Worm (Caenorhabditis elegans) whole organism, L2 larva: ENCODE measurements around the gene spcs-2.

ENCODE experiments used
- C34F6.9 ChIP-seq: fragments of 150-350 bp; optimal IDR thresholded peaks from 2 replicates; lab custom pipeline; 2014; ENCODE audit warnings: missing biosample characterization, missing genetic modification characterization
- F13H6.1 ChIP-seq: sonication (generic microtip); optimal IDR thresholded peaks from 2 replicates; lab custom pipeline; 2016; ENCODE audit warnings: missing genetic modification characterization, missing compliant biosample characterization
- R02D3.7 ChIP-seq: fragments of 150-350 bp; optimal IDR thresholded peaks from 2 replicates; lab custom pipeline; 2014; ENCODE audit warnings: missing biosample characterization, missing genetic modification characterization
- Y55F3AM.14 ChIP-seq: fragments of 200-800 bp; sonication (Bioruptor generic); optimal IDR thresholded peaks from 2 replicates; lab custom pipeline; 2018; ENCODE audit warnings: mild to moderate bottlenecking, missing genetic modification characterization, missing compliant biosample characterization
- ZK546.5 ChIP-seq: sonication (generic microtip); optimal IDR thresholded peaks from 2 replicates; lab custom pipeline; 2017; ENCODE audit warnings: missing biosample characterization, missing genetic modification characterization
- ama-1 ChIP-seq: fragments of 150-350 bp; optimal IDR thresholded peaks from 2 replicates; lab custom pipeline; 2018; ENCODE audit warnings: inconsistent platforms
- blmp-1 ChIP-seq: sonication (generic microtip); optimal IDR thresholded peaks from 2 replicates; lab custom pipeline; 2017; ENCODE audit warnings: missing genetic modification characterization, mild to moderate bottlenecking, missing compliant biosample characterization, antibody characterized with exemption, moderate library complexity; ENCODE audit not compliant: insufficient read depth
- ceh-16 ChIP-seq: fragments of 150-350 bp; optimal IDR thresholded peaks from 2 replicates; lab custom pipeline; 2014; ENCODE audit warnings: missing biosample characterization, missing genetic modification characterization
- ceh-82 ChIP-seq: fragments of 150-350 bp; optimal IDR thresholded peaks from 2 replicates; lab custom pipeline; 2014; ENCODE audit warnings: missing biosample characterization, missing genetic modification characterization
- crh-2 ChIP-seq: sonication (generic microtip); optimal IDR thresholded peaks from 2 replicates; lab custom pipeline; 2017; ENCODE audit warnings: missing biosample characterization, missing genetic modification characterization
- dmd-4 ChIP-seq: sonication (generic microtip); optimal IDR thresholded peaks from 2 replicates; lab custom pipeline; 2017; ENCODE audit warnings: missing biosample characterization, missing genetic modification characterization
- egl-27 ChIP-seq: sonication (generic microtip); optimal IDR thresholded peaks from 3 replicates; lab custom pipeline; 2017; ENCODE audit warnings: missing biosample characterization, missing genetic modification reagents, missing genetic modification characterization
- elt-3 ChIP-seq: sonication (generic microtip); optimal IDR thresholded peaks from 2 replicates; lab custom pipeline; 2017; ENCODE audit warnings: missing biosample characterization, missing genetic modification characterization
- fos-1 ChIP-seq: fragments of 150-350 bp; optimal IDR thresholded peaks from 2 replicates; lab custom pipeline; 2014; ENCODE audit warnings: missing biosample characterization, missing genetic modification characterization
- lin-11 ChIP-seq: fragments of 150-350 bp; sonication (generic microtip); optimal IDR thresholded peaks from 2 replicates; lab custom pipeline; 2014; ENCODE audit warnings: missing biosample characterization, missing genetic modification characterization, inconsistent platforms, mixed read lengths
- lin-39 ChIP-seq: fragments of 150-350 bp; optimal IDR thresholded peaks from 2 replicates; lab custom pipeline; 2014; ENCODE audit warnings: missing biosample characterization, missing genetic modification reagents, missing genetic modification characterization
- lsy-2 ChIP-seq, 2 experiments: fragments of 150-350 bp in 1 of 2; sonication (generic microtip) in 1 of 2; optimal IDR thresholded peaks; 2 replicates each; lab custom pipeline; 2014 to 2017; ENCODE audit warnings: missing biosample characterization in 2 of 2, missing genetic modification characterization in 2 of 2
- mab-5 ChIP-seq: fragments of 150-350 bp; optimal IDR thresholded peaks from 2 replicates; lab custom pipeline; 2014; ENCODE audit warnings: missing biosample characterization, missing genetic modification characterization
- nhr-10 ChIP-seq: sonication (generic microtip); optimal IDR thresholded peaks from 2 replicates; lab custom pipeline; 2017; ENCODE audit warnings: missing biosample characterization, missing genetic modification characterization
- nhr-11 ChIP-seq: fragments of 150-350 bp; optimal IDR thresholded peaks from 2 replicates; lab custom pipeline; 2014; ENCODE audit warnings: missing biosample characterization, missing genetic modification characterization
- nhr-12 ChIP-seq: fragments of 150-350 bp; optimal IDR thresholded peaks from 2 replicates; lab custom pipeline; 2014; ENCODE audit warnings: missing biosample characterization, missing genetic modification characterization
- nhr-21 ChIP-seq: fragments of 150-350 bp; optimal IDR thresholded peaks from 2 replicates; lab custom pipeline; 2014; ENCODE audit warnings: missing biosample characterization, missing genetic modification characterization
- nhr-23 ChIP-seq: fragments of 150-350 bp; optimal IDR thresholded peaks from 2 replicates; lab custom pipeline; 2014; ENCODE audit warnings: missing biosample characterization, missing genetic modification reagents, missing genetic modification characterization
- nhr-6 ChIP-seq: fragments of 150-350 bp; optimal IDR thresholded peaks from 2 replicates; lab custom pipeline; 2014; ENCODE audit warnings: missing biosample characterization, missing genetic modification characterization
- peb-1 ChIP-seq: fragments of 150-350 bp; optimal IDR thresholded peaks from 2 replicates; lab custom pipeline; 2014; ENCODE audit warnings: missing biosample characterization, missing genetic modification characterization
- skn-1 ChIP-seq: sonication (generic microtip); optimal IDR thresholded peaks from 2 replicates; lab custom pipeline; 2017; ENCODE audit warnings: missing biosample characterization, missing genetic modification characterization
- sma-3 ChIP-seq: sonication (generic microtip); optimal IDR thresholded peaks from 2 replicates; lab custom pipeline; 2016; ENCODE audit warnings: missing genetic modification reagents, missing genetic modification characterization, missing compliant biosample characterization
- sma-9 ChIP-seq, 2 experiments: fragments of 150-350 bp in 1 of 2; sonication (generic microtip) in 1 of 2; optimal IDR thresholded peaks; 2 replicates each; lab custom pipeline; 2014 to 2016; ENCODE audit warnings: missing genetic modification characterization in 2 of 2, mild to moderate bottlenecking in 1 of 2, missing biosample characterization in 1 of 2, missing compliant biosample characterization in 1 of 2, missing genetic modification reagents in 1 of 2, moderate library complexity in 1 of 2
- snpc-4 ChIP-seq: fragments of 150-350 bp; optimal IDR thresholded peaks from 2 replicates; lab custom pipeline; 2014; ENCODE audit warnings: missing biosample characterization, missing genetic modification characterization
- unc-39 ChIP-seq: fragments of 150-350 bp; optimal IDR thresholded peaks from 2 replicates; lab custom pipeline; 2014; ENCODE audit warnings: missing biosample characterization, missing genetic modification characterization
- unc-55 ChIP-seq: fragments of 150-350 bp; sonication (generic microtip); optimal IDR thresholded peaks from 3 replicates; lab custom pipeline; 2014; ENCODE audit warnings: missing biosample characterization, missing genetic modification reagents, missing genetic modification characterization
- unc-62 ChIP-seq: fragments of 150-350 bp; optimal IDR thresholded peaks from 2 replicates; lab custom pipeline; 2014; ENCODE audit warnings: missing biosample characterization, missing genetic modification reagents, missing genetic modification characterization
- zag-1 ChIP-seq: fragments of 150-350 bp; optimal IDR thresholded peaks from 2 replicates; lab custom pipeline; 2014; ENCODE audit warnings: missing biosample characterization, missing genetic modification characterization
- ztf-1 ChIP-seq: fragments of 200-800 bp; sonication (Bioruptor generic); conservative IDR thresholded peaks from 2 replicates; pipeline ENCODE4 v1.3.6; 2022; ENCODE audit warnings: missing genetic modification characterization, missing compliant biosample characterization
- ztf-11 ChIP-seq: sonication (generic microtip); optimal IDR thresholded peaks from 2 replicates; lab custom pipeline; 2017; ENCODE audit warnings: missing biosample characterization, missing genetic modification characterization
- ztf-4 ChIP-seq: fragments of 150-350 bp; optimal IDR thresholded peaks from 2 replicates; lab custom pipeline; 2014; ENCODE audit warnings: missing biosample characterization, missing genetic modification characterization

The spcs-2 gene

DNA sequence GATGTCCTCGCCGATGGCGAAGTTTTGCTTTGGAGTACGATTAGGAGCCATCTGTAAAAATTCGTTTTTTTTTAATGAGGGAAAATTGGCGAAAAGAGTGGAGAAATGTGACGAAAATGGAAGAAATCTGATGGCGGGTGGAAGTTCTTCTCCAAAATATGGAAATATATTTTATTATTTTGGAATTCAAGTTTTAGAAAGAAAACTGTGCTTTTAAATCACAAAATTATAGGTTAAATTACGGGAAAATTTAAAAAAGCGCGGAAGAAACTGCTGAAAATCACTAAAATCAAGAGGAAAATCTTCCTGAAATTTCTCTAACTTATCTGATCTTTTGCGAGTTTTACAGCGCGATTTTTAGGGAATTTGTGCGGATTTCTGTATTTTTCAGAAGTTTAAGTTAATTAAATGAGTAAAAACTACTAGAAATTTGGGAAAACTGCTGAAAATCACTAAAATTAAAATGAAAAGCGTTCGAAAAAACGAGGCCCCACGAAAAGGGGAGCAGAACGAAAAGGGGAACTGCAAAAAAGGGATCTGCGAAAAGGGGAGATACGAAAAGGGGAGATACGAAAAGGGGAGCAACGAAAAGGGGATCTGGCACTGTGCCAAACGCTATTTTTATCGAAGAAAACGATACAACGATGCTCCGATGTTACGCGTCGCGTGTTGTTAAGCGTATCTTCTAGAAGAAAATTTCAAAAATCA, 2.9 kb downstream of the spcs-2 start, which contains the start of the genes cec-7 and enu-3.5:
TSS of gene cec-7 (minus strand) at position 51 of the 708 bp plus-strand sequence.
TSS of gene enu-3.5 (plus strand) at position 670 of the 708 bp plus-strand sequence.
- no peak for TF ChIP-seq unc-62 (GFP tag; lab: Kevin White, UChicago)
- no peak for TF ChIP-seq elt-3 (tag; lab: Kevin White, UChicago)
- no peak for TF ChIP-seq nhr-11 (tag; lab: Kevin White, UChicago)
- no peak for TF ChIP-seq ceh-16 (tag; lab: Kevin White, UChicago)
- TF ChIP-seq sma-9 (GFP tag; optimal IDR thresholded peaks at IDR 0.05; lab: Kevin White, UChicago): no peak
- no peak for TF ChIP-seq sma-9 (tag; optimal IDR thresholded peaks at IDR 0.05; lab: Kevin White, UChicago)
- TF ChIP-seq ceh-82: no peak
- TF ChIP-seq ztf-11 (tag; lab: Kevin White, UChicago): no peak
- no peak for TF ChIP-seq egl-27 (tag; lab: Kevin White, UChicago)
- no peak for TF ChIP-seq ama-1 (lab: Kevin White, UChicago)
- no peak for TF ChIP-seq ZK546.5 (tag; lab: Kevin White, UChicago)
- no peak for TF ChIP-seq lsy-2 (tag; optimal IDR thresholded peaks at IDR 0.05; lab: Kevin White, UChicago)
- TF ChIP-seq ztf-4 (tag; lab: Kevin White, UChicago): no peak
- TF ChIP-seq blmp-1 (tag; lab: Kevin White, UChicago): no peak
- TF ChIP-seq nhr-21 (tag; lab: Kevin White, UChicago): no peak
- TF ChIP-seq lin-39 (tag; lab: Kevin White, UChicago): no peak
- TF ChIP-seq ztf-1: no peak
- TF ChIP-seq, all 48 proteins: peak for 0

ce11 chrIII:12880704-12881103, 5.9 kb downstream of the spcs-2 start:
- TF ChIP-seq snpc-4 (no peak), nhr-6 (tag; lab: Kevin White, UChicago) (no peak)

DNA sequence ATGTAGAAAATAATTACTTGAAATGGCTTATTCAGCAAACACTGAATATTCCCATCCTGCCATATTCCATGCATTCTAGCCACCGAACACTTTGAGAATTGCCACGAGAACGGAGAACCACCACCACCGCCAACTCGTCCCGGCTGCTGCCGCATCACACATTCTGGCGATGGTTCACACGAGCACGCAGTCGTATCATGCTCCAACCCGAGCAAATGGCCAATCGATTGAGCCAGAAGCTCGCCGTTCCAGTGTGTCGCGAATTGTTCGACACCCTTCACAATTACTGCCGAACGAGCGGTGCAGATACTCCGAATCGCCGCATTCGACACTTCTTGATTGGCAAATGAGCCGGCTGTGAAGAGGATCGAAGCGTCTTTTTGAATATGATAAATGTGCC, 10.3 kb downstream of the spcs-2 start:
- TF ChIP-seq peb-1 (tag; lab: Kevin White, UChicago) (no peak), sma-3 (GFP tag; lab: Kevin White, UChicago) (no peak), ama-1 (lab: Kevin White, UChicago) (no peak), Y55F3AM.14 (GFP tag; lab: Kevin White, UChicago) (no peak), nhr-23 (tag; lab: Kevin White, UChicago) (no peak), nhr-6 (tag; lab: Kevin White, UChicago) (no peak), mab-5 (no peak)

- TF ChIP-seq skn-1 (tag; lab: Kevin White, UChicago) (no peak), unc-55 (GFP tag; lab: Kevin White, UChicago) (no peak), nhr-12 (tag; lab: Kevin White, UChicago) (no peak), dmd-4 (tag; lab: Kevin White, UChicago) (no peak), fos-1 (tag; lab: Kevin White, UChicago) (no peak), nhr-10 (tag; lab: Kevin White, UChicago) (no peak), nhr-23 (tag; lab: Kevin White, UChicago) (no peak)
Observed at ce11 chrIII:12891580-12891979, 16.7 kb downstream of the spcs-2 start, which contains the start of the genes Y37D8A.29 and unc-71. TSS of gene Y37D8A.29 (minus strand) at chrIII:12891680. TSS of gene unc-71 (minus strand) at chrIII:12891738.

- no peak for TF ChIP-seq lin-39 (tag; lab: Kevin White, UChicago)
- no peak for TF ChIP-seq R02D3.7 (tag; lab: Kevin White, UChicago)
- TF ChIP-seq nhr-12 (tag; lab: Kevin White, UChicago): no peak
- no peak for TF ChIP-seq lin-11 (tag; lab: Kevin White, UChicago)
- no peak for TF ChIP-seq unc-39 (tag; lab: Kevin White, UChicago)
- no peak for TF ChIP-seq skn-1 (tag; lab: Kevin White, UChicago)
- no peak for TF ChIP-seq Y55F3AM.14 (GFP tag; lab: Kevin White, UChicago)
- no peak for TF ChIP-seq ztf-11 (tag; lab: Kevin White, UChicago)
- no peak for TF ChIP-seq blmp-1 (tag; lab: Kevin White, UChicago)
- TF ChIP-seq snpc-4: no peak
- no peak for TF ChIP-seq F13H6.1 (tag; lab: Kevin White, UChicago)
- no peak for TF ChIP-seq zag-1 (tag; lab: Kevin White, UChicago)
- TF ChIP-seq C34F6.9 (tag; lab: Kevin White, UChicago): no peak
- no peak for TF ChIP-seq crh-2
- TF ChIP-seq nhr-11 (tag; lab: Kevin White, UChicago): no peak
Observed at ce11 chrIII:12892767-12893166, 17.9 kb downstream of the spcs-2 start.
